Worm (Caenorhabditis elegans) whole organism, dauer: ENCODE data around the gene ncs-4.

ENCODE experiments used
- unc-62 ChIP-seq: sonication (generic microtip); optimal IDR thresholded peaks from 2 replicates; lab custom pipeline; 2017; ENCODE audit warnings: missing biosample characterization, missing genetic modification reagents, missing genetic modification characterization

The ncs-4 gene

ce11 chrX:10163212-10163611 is 13.1 kb upstream of the ncs-4 start:
- TF ChIP-seq unc-62, result no peak

ce11 chrX:10167005-10167404 is 9.3 kb upstream of the ncs-4 start, which contains the start of gene rnp-9:
rnp-9 (plus strand) TSS chrX:10167305.
- no peak for TF ChIP-seq unc-62

ce11 chrX:10168534-10168933 is 7.8 kb upstream of the ncs-4 start:
- TF ChIP-seq unc-62, result no peak

ce11 chrX:10170598-10170997 is 5.7 kb upstream of the ncs-4 start:
- no peak for TF ChIP-seq unc-62

ce11 chrX:10172004-10172584 is 4.2 kb upstream of the ncs-4 start, which contains the start of gene C07A4.2:
C07A4.2 (plus strand) TSS chrX:10172198.
- TF ChIP-seq unc-62, result no peak

ce11 chrX:10174683-10175082 is 1.6 kb upstream of the ncs-4 start, which contains the start of gene C07A4.3:
C07A4.3 (plus strand) TSS chrX:10174983.
- no peak for TF ChIP-seq unc-62

- TF ChIP-seq unc-62, result no peak
Observed at ce11 chrX:10182613-10183012, 6.3 kb downstream of the ncs-4 start.

- TF ChIP-seq unc-62, result no peak
Observed at ce11 chrX:10183695-10184094, 7.4 kb downstream of the ncs-4 start, which contains the start of gene arrd-28. arrd-28 (plus strand) TSS chrX:10183995.

ce11 chrX:10184708-10185107 is 8.4 kb downstream of the ncs-4 start:
- no peak for TF ChIP-seq unc-62

ce11 chrX:10188493-10188895 is 12.2 kb downstream of the ncs-4 start:
- no peak for TF ChIP-seq unc-62

ce11 chrX:10189244-10189643 is 12.9 kb downstream of the ncs-4 start:
- TF ChIP-seq unc-62, result no peak

ce11 chrX:10189805-10190204 is 13.5 kb downstream of the ncs-4 start:
- TF ChIP-seq unc-62, result no peak

- no peak for TF ChIP-seq unc-62
Observed at ce11 chrX:10194327-10195096, 18.2 kb downstream of the ncs-4 start, which contains the start of gene myrf-2. myrf-2 (minus strand) TSS chrX:10194377.

- TF ChIP-seq unc-62, result no peak
Observed at ce11 chrX:10197204-10197756, 21.0 kb downstream of the ncs-4 start, which contains the start of gene nucb-1. nucb-1 (plus strand) TSS chrX:10197706.

- no peak for TF ChIP-seq unc-62
Observed at ce11 chrX:10199202-10199601, 22.9 kb downstream of the ncs-4 start.

ce11 chrX:10203501-10203900 is 27.2 kb downstream of the ncs-4 start:
- no peak for TF ChIP-seq unc-62

ce11 chrX:10204313-10205063 is 28.2 kb downstream of the ncs-4 start:
- TF ChIP-seq unc-62, result no peak
